Worm (Caenorhabditis elegans): ENCODE data around the gene flp-4.

- TF ChIP-seq unc-62 (GFP tag; optimal IDR thresholded peaks at IDR 0.05 in 1 of 2) (no peak), unc-62 (tag; optimal IDR thresholded peaks at IDR 0.05) (no peak), ztf-11 (tag; optimal IDR thresholded peaks at IDR 0.05) (no peak), unc-130 (GFP tag; optimal IDR thresholded peaks at IDR 0.05) (no peak), madf-9 (GFP tag; conservative IDR thresholded peaks at IDR 0.05) (no peak), hlh-30 (tag; optimal IDR thresholded peaks at IDR 0.05; ENCODE audit: insufficient read depth) (no peak), fkh-10 (GFP tag; optimal IDR thresholded peaks at IDR 0.05) (no peak), mdl-1 (tag; optimal IDR thresholded peaks at IDR 0.05) (no peak), vab-7 (GFP tag; IDR thresholded peaks at IDR 0.05) (no peak), lin-15B (tag; optimal IDR thresholded peaks at IDR 0.05) (no peak), lsy-2 (tag; optimal IDR thresholded peaks at IDR 0.05) (no peak)
Observed at ce11 chrII:10008552-10008951, 40.1 kb upstream of the flp-4 start.

All from whole organism, L4 larva.